Worm (Caenorhabditis elegans): ENCODE results near the gene Y113G7B.28.

Y113G7B.28 gene

ce11 chrV:20213097-20213496 lies 17.3 kb downstream of the Y113G7B.28 start:
- no peak for TF ChIP-seq ztf-11 (tag; optimal IDR thresholded peaks at IDR 0.05)
- no peak for TF ChIP-seq ham-2 (GFP tag; optimal IDR thresholded peaks at IDR 0.05)
- TF ChIP-seq tbx-8 (GFP tag; optimal IDR thresholded peaks at IDR 0.05) = no peak

- TF ChIP-seq ham-2 (GFP tag; optimal IDR thresholded peaks at IDR 0.05) (no peak), ceh-83 (GFP tag; optimal IDR thresholded peaks at IDR 0.05) (no peak), flh-1 (GFP tag; optimal IDR thresholded peaks at IDR 0.05) (no peak), unc-62 (GFP tag; optimal IDR thresholded peaks at IDR 0.05) (no peak), hlh-1 (tag; optimal IDR thresholded peaks at IDR 0.05) (no peak), mep-1 (tag; optimal IDR thresholded peaks at IDR 0.05) (no peak), unc-120 (tag; optimal IDR thresholded peaks at IDR 0.05; ENCODE audit: poor library complexity, severe bottlenecking) (no peak), snpc-4 (tag; optimal IDR thresholded peaks at IDR 0.05) (no peak), sem-2 (GFP tag; optimal IDR thresholded peaks at IDR 0.05) (no peak), blmp-1 (tag; optimal IDR thresholded peaks at IDR 0.05) (no peak), elt-3 (tag; optimal IDR thresholded peaks at IDR 0.05) (no peak), ztf-11 (tag; optimal IDR thresholded peaks at IDR 0.05) (no peak), tbx-8 (GFP tag; optimal IDR thresholded peaks at IDR 0.05) (no peak), bed-3 (GFP tag; optimal IDR thresholded peaks at IDR 0.05) (no peak), zip-8 (tag; optimal IDR thresholded peaks at IDR 0.05) (no peak), nhr-2 (tag; optimal IDR thresholded peaks at IDR 0.05) (no peak), nhr-28 (tag; optimal IDR thresholded peaks at IDR 0.05) (no peak), nhr-76 (tag; optimal IDR thresholded peaks at IDR 0.05) (no peak), lin-32 (GFP tag; optimal IDR thresholded peaks at IDR 0.05) (no peak), sptf-1 (tag; optimal IDR thresholded peaks at IDR 0.05) (no peak)
Observed at ce11 chrV:20215197-20215596, 19.4 kb downstream of the Y113G7B.28 start, which contains the start of gene Y113G7B.11. Y113G7B.11 (minus strand) TSS chrV:20215297.

ce11 chrV:20220604-20221003 lies 24.8 kb downstream of the Y113G7B.28 start:
- no peak for TF ChIP-seq M03D4.4 (tag; optimal IDR thresholded peaks at IDR 0.05)
- peak; percentile 33 for TF ChIP-seq ceh-43 (GFP tag; optimal IDR thresholded peaks at IDR 0.05)
- no peak for TF ChIP-seq lin-13 (tag; optimal IDR thresholded peaks at IDR 0.05)
- peak; percentile 98 for TF ChIP-seq ces-1 (GFP tag; optimal IDR thresholded peaks at IDR 0.05)
- TF ChIP-seq flh-1 (GFP tag; optimal IDR thresholded peaks at IDR 0.05) = no peak

ce11 chrV:20223725-20224124 lies 27.9 kb downstream of the Y113G7B.28 start:
- no peak for TF ChIP-seq mep-1 (tag; optimal IDR thresholded peaks at IDR 0.05)
- no peak for TF ChIP-seq unc-39 (tag; optimal IDR thresholded peaks at IDR 0.05)
- no peak for TF ChIP-seq sem-2 (GFP tag; optimal IDR thresholded peaks at IDR 0.05)
- no peak for TF ChIP-seq hlh-1 (tag; optimal IDR thresholded peaks at IDR 0.05)
- no peak for TF ChIP-seq pha-4 (tag; optimal IDR thresholded peaks at IDR 0.05)
- TF ChIP-seq flh-1 (GFP tag; optimal IDR thresholded peaks at IDR 0.05) = no peak
- no peak for TF ChIP-seq lsy-2 (tag; optimal IDR thresholded peaks at IDR 0.05)
- TF ChIP-seq lin-13 (tag; optimal IDR thresholded peaks at IDR 0.05) = no peak
- no peak for TF ChIP-seq ces-1 (GFP tag; optimal IDR thresholded peaks at IDR 0.05)
- no peak for TF ChIP-seq sptf-1 (tag; optimal IDR thresholded peaks at IDR 0.05)
- TF ChIP-seq blmp-1 (tag; optimal IDR thresholded peaks at IDR 0.05) = no peak
- no peak for TF ChIP-seq elt-3 (tag; optimal IDR thresholded peaks at IDR 0.05)
- no peak for TF ChIP-seq bed-3 (GFP tag; optimal IDR thresholded peaks at IDR 0.05)
- TF ChIP-seq nhr-2 (tag; optimal IDR thresholded peaks at IDR 0.05) = no peak
- no peak for TF ChIP-seq ceh-43 (GFP tag; optimal IDR thresholded peaks at IDR 0.05)
- TF ChIP-seq M03D4.4 (tag; optimal IDR thresholded peaks at IDR 0.05) = no peak
- no peak for TF ChIP-seq mab-5 (tag; optimal IDR thresholded peaks at IDR 0.05)

ce11 chrV:20225312-20225711 lies 29.5 kb downstream of the Y113G7B.28 start:
- TF ChIP-seq drap-1 (GFP tag; optimal IDR thresholded peaks at IDR 0.05) = no peak
- no peak for TF ChIP-seq ces-1 (GFP tag; optimal IDR thresholded peaks at IDR 0.05)
- TF ChIP-seq lin-13 (tag; optimal IDR thresholded peaks at IDR 0.05) = no peak
- no peak for TF ChIP-seq unc-62 (GFP tag; optimal IDR thresholded peaks at IDR 0.05)
- TF ChIP-seq ceh-39 (tag; optimal IDR thresholded peaks at IDR 0.05) = no peak
- TF ChIP-seq ham-2 (GFP tag; optimal IDR thresholded peaks at IDR 0.05) = no peak
- TF ChIP-seq unc-120 (tag; optimal IDR thresholded peaks at IDR 0.05; ENCODE audit: poor library complexity, severe bottlenecking) = no peak
- no peak for TF ChIP-seq snpc-4 (tag; optimal IDR thresholded peaks at IDR 0.05)
- no peak for TF ChIP-seq nhr-12 (tag; optimal IDR thresholded peaks at IDR 0.05)
- TF ChIP-seq ceh-83 (GFP tag; optimal IDR thresholded peaks at IDR 0.05) = no peak
- no peak for TF ChIP-seq zip-8 (tag; optimal IDR thresholded peaks at IDR 0.05)
- TF ChIP-seq lin-32 (GFP tag; optimal IDR thresholded peaks at IDR 0.05) = no peak
- no peak for TF ChIP-seq nhr-237 (tag; optimal IDR thresholded peaks at IDR 0.05)
- TF ChIP-seq nhr-2 (tag; optimal IDR thresholded peaks at IDR 0.05) = no peak
- no peak for TF ChIP-seq sptf-1 (tag; optimal IDR thresholded peaks at IDR 0.05)
- TF ChIP-seq tbx-8 (GFP tag; optimal IDR thresholded peaks at IDR 0.05) = no peak
- TF ChIP-seq hlh-1 (tag; optimal IDR thresholded peaks at IDR 0.05) = no peak
- no peak for TF ChIP-seq unc-39 (tag; optimal IDR thresholded peaks at IDR 0.05)
- no peak for TF ChIP-seq blmp-1 (tag; optimal IDR thresholded peaks at IDR 0.05)
